Worm (Caenorhabditis elegans) whole organism, L1 larva: ENCODE data around the gene ttll-15.
A peak's percentile ranks its signal among the peaks of the same experiment; 100 is the strongest.

Experiments used
- C04F5.9 ChIP-seq: sonication (generic microtip); optimal IDR thresholded peaks from 2 replicates; lab custom pipeline; 2016; ENCODE audit warnings: missing genetic modification characterization, missing compliant biosample characterization
- C16A3.4 ChIP-seq: fragments of 150-350 bp; optimal IDR thresholded peaks from 2 replicates; lab custom pipeline; 2014; ENCODE audit warnings: missing biosample characterization, missing genetic modification characterization
- F16B12.6 ChIP-seq: fragments of 150-350 bp; optimal IDR thresholded peaks from 2 replicates; lab custom pipeline; 2014; ENCODE audit warnings: missing biosample characterization, missing genetic modification characterization
- blmp-1 ChIP-seq: fragments of 150-350 bp; optimal IDR thresholded peaks from 2 replicates; lab custom pipeline; 2014; ENCODE audit warnings: missing biosample characterization, missing genetic modification characterization
- ces-1 ChIP-seq: fragments of 150-350 bp; optimal IDR thresholded peaks from 2 replicates; lab custom pipeline; 2014; ENCODE audit warnings: missing biosample characterization, missing genetic modification reagents, missing genetic modification characterization
- dsc-1 ChIP-seq: sonication (generic microtip); optimal IDR thresholded peaks from 2 replicates; lab custom pipeline; 2016; ENCODE audit warnings: mild to moderate bottlenecking, missing genetic modification characterization, missing compliant biosample characterization
- efl-1 ChIP-seq, 4 experiments: fragments of 150-350 bp; optimal IDR thresholded peaks in 3 of 4; peaks in 1 of 4; 1 replicate in 1 of 4; 2 replicates in 3 of 4; lab custom pipeline; 2014; ENCODE audit warnings: missing biosample characterization in 2 of 4, missing genetic modification characterization in 2 of 4, missing genetic modification reagents in 2 of 4
- egl-13 ChIP-seq: sonication (generic microtip); optimal IDR thresholded peaks from 2 replicates; lab custom pipeline; 2016; ENCODE audit warnings: missing genotype, missing genetic modification reagents, missing genetic modification characterization, missing compliant biosample characterization
- elt-3 ChIP-seq, 6 experiments: fragments of 150-350 bp in 1 of 6; sonication (generic microtip); optimal IDR thresholded peaks; 2 replicates each; lab custom pipeline; 2017 to 2018; ENCODE audit warnings: missing biosample characterization in 6 of 6, missing genetic modification characterization in 6 of 6, inconsistent platforms in 1 of 6
- ets-5 ChIP-seq: fragments of 200-800 bp; sonication (Bioruptor generic); IDR thresholded peaks from 2 replicates; pipeline ENCODE4 v1.3.6; 2022; ENCODE audit warnings: missing genetic modification characterization, missing compliant biosample characterization
- fkh-10 ChIP-seq: sonication (generic microtip); optimal IDR thresholded peaks from 2 replicates; lab custom pipeline; 2017; ENCODE audit warnings: missing biosample characterization, missing genetic modification reagents, missing genetic modification characterization
- hlh-17 ChIP-seq: fragments of 200-800 bp; sonication (Bioruptor generic); optimal IDR thresholded peaks from 2 replicates; lab custom pipeline; 2018; ENCODE audit warnings: missing genetic modification characterization, mild to moderate bottlenecking, missing compliant biosample characterization, moderate library complexity, borderline replicate concordance
- hpl-2 ChIP-seq: fragments of 150-350 bp; optimal IDR thresholded peaks from 2 replicates; lab custom pipeline; 2014; ENCODE audit warnings: missing biosample characterization, missing genetic modification reagents, missing genetic modification characterization
- irx-1 ChIP-seq: sonication (generic microtip); optimal IDR thresholded peaks from 2 replicates; lab custom pipeline; 2016; ENCODE audit warnings: missing genetic modification characterization, missing compliant biosample characterization
- jun-1 ChIP-seq: fragments of 150-350 bp; optimal IDR thresholded peaks from 2 replicates; lab custom pipeline; 2014; ENCODE audit warnings: missing biosample characterization, missing genetic modification reagents, missing genetic modification characterization
- lin-13 ChIP-seq: fragments of 150-350 bp; optimal IDR thresholded peaks from 2 replicates; lab custom pipeline; 2014; ENCODE audit warnings: missing biosample characterization, missing genetic modification reagents, missing genetic modification characterization
- lin-14 ChIP-seq: fragments of 200-800 bp; sonication (Bioruptor generic); optimal IDR thresholded peaks from 2 replicates; lab custom pipeline; 2018; ENCODE audit warnings: mild to moderate bottlenecking, missing genetic modification characterization, moderate library complexity, missing compliant biosample characterization
- lin-15B ChIP-seq: fragments of 150-350 bp; sonication (generic microtip); optimal IDR thresholded peaks from 3 replicates; lab custom pipeline; 2014; ENCODE audit warnings: missing biosample characterization, missing genetic modification characterization
- lin-35 ChIP-seq, 2 experiments: fragments of 150-350 bp; optimal IDR thresholded peaks; 2 replicates each; lab custom pipeline; 2014; ENCODE audit warnings: missing biosample characterization in 2 of 2, missing genetic modification characterization in 2 of 2, missing genetic modification reagents in 2 of 2
- lin-39 ChIP-seq: fragments of 150-350 bp; optimal IDR thresholded peaks from 2 replicates; lab custom pipeline; 2014; ENCODE audit warnings: missing biosample characterization, missing genetic modification reagents, missing genetic modification characterization
- lir-3 ChIP-seq: sonication (generic microtip); optimal IDR thresholded peaks from 2 replicates; lab custom pipeline; 2016; ENCODE audit warnings: mild to moderate bottlenecking, missing genetic modification characterization, moderate library complexity, missing compliant biosample characterization; ENCODE audit not compliant: poor library complexity
- lsy-2 ChIP-seq, 2 experiments: fragments of 150-350 bp; optimal IDR thresholded peaks; 2 replicates each; lab custom pipeline; 2014; ENCODE audit warnings: missing biosample characterization in 2 of 2, missing genetic modification characterization in 2 of 2
- mdl-1 ChIP-seq, 2 experiments: fragments of 150-350 bp; optimal IDR thresholded peaks; 2 replicates each; lab custom pipeline; 2014 to 2017; ENCODE audit warnings: missing biosample characterization in 2 of 2, missing genetic modification characterization in 2 of 2, inconsistent platforms in 1 of 2
- mef-2 ChIP-seq: fragments of 150-350 bp; optimal IDR thresholded peaks from 2 replicates; lab custom pipeline; 2014; ENCODE audit warnings: missing biosample characterization, missing genetic modification characterization
- mep-1 ChIP-seq: fragments of 150-350 bp; optimal IDR thresholded peaks from 2 replicates; lab custom pipeline; 2014; ENCODE audit warnings: missing biosample characterization, missing genetic modification characterization
- nhr-237 ChIP-seq: fragments of 150-350 bp; optimal IDR thresholded peaks from 2 replicates; lab custom pipeline; 2014; ENCODE audit warnings: missing biosample characterization, missing genetic modification characterization
- nhr-28 ChIP-seq: fragments of 150-350 bp; optimal IDR thresholded peaks from 2 replicates; lab custom pipeline; 2014; ENCODE audit warnings: missing biosample characterization, missing genetic modification characterization
- nhr-47 ChIP-seq: sonication (generic microtip); optimal IDR thresholded peaks from 2 replicates; lab custom pipeline; 2016; ENCODE audit warnings: mild to moderate bottlenecking, missing genetic modification characterization, moderate library complexity, missing compliant biosample characterization
- nhr-71 ChIP-seq: sonication (generic microtip); optimal IDR thresholded peaks from 2 replicates; lab custom pipeline; 2016; ENCODE audit warnings: mild to moderate bottlenecking, missing genetic modification characterization, moderate library complexity, missing compliant biosample characterization
- nhr-76 ChIP-seq: sonication (generic microtip); optimal IDR thresholded peaks from 2 replicates; lab custom pipeline; 2017; ENCODE audit warnings: missing biosample characterization, missing genetic modification characterization
- nhr-77 ChIP-seq: fragments of 150-350 bp; optimal IDR thresholded peaks from 2 replicates; lab custom pipeline; 2014; ENCODE audit warnings: missing biosample characterization, missing genetic modification characterization
- nhr-85 ChIP-seq: sonication (generic microtip); peaks from one replicate; lab custom pipeline; 2016; ENCODE audit warnings: missing genetic modification characterization, inconsistent platforms, missing compliant biosample characterization
- nhr-90 ChIP-seq: sonication (generic microtip); optimal IDR thresholded peaks from 2 replicates; lab custom pipeline; 2016; ENCODE audit warnings: mild to moderate bottlenecking, missing genetic modification characterization, missing compliant biosample characterization; ENCODE audit not compliant: poor library complexity
- pqm-1 ChIP-seq: sonication (generic microtip); optimal IDR thresholded peaks from 3 replicates; lab custom pipeline; 2017; ENCODE audit warnings: missing biosample characterization, missing genetic modification characterization
- rnt-1 ChIP-seq: sonication (generic microtip); optimal IDR thresholded peaks from 2 replicates; lab custom pipeline; 2016; ENCODE audit warnings: mild to moderate bottlenecking, missing genetic modification characterization, moderate library complexity, missing compliant biosample characterization
- skn-1 ChIP-seq: fragments of 150-350 bp; optimal IDR thresholded peaks from 2 replicates; lab custom pipeline; 2014; ENCODE audit warnings: missing biosample characterization, missing genetic modification characterization
- tbx-2 ChIP-seq: sonication (generic microtip); optimal IDR thresholded peaks from 2 replicates; lab custom pipeline; 2016; ENCODE audit warnings: missing genetic modification characterization, missing compliant biosample characterization
- unc-130 ChIP-seq: fragments of 150-350 bp; optimal IDR thresholded peaks from 2 replicates; lab custom pipeline; 2017; ENCODE audit warnings: missing biosample characterization, missing genetic modification characterization, inconsistent platforms
- unc-86 ChIP-seq: sonication (generic microtip); optimal IDR thresholded peaks from 2 replicates; lab custom pipeline; 2016; ENCODE audit warnings: missing genetic modification characterization, missing compliant biosample characterization
- unc-98 ChIP-seq: fragments of 200-800 bp; sonication (Bioruptor generic); IDR thresholded peaks from 2 replicates; pipeline ENCODE4 v1.3.6; 2022; ENCODE audit warnings: missing genetic modification characterization, missing compliant biosample characterization
- xbp-1 ChIP-seq: sonication (generic microtip); optimal IDR thresholded peaks from 2 replicates; lab custom pipeline; 2016; ENCODE audit warnings: missing genetic modification characterization, missing compliant biosample characterization
- zag-1 ChIP-seq: fragments of 150-350 bp; optimal IDR thresholded peaks from 2 replicates; lab custom pipeline; 2014; ENCODE audit warnings: missing biosample characterization, missing genetic modification characterization
- zip-4 ChIP-seq: fragments of 200-800 bp; sonication (Bioruptor generic); optimal IDR thresholded peaks from 2 replicates; lab custom pipeline; 2018; ENCODE audit warnings: mild to moderate bottlenecking, missing genetic modification characterization, moderate library complexity, missing compliant biosample characterization

ttll-15 gene

ce11 chrV:10328080-10328479 lies 30.3 kb upstream of the ttll-15 start:
- TF ChIP-seq F16B12.6 (tag; lab: Kevin White, UChicago) (no peak), skn-1 (tag; lab: Kevin White, UChicago) (no peak), nhr-90 (tag; lab: Kevin White, UChicago) (no peak), nhr-76 (tag; lab: Kevin White, UChicago) (no peak), zag-1 (no peak), lin-14 (GFP tag; lab: Kevin White, UChicago) (peak; percentile 16), mef-2 (no peak), dsc-1 (tag; lab: Kevin White, UChicago) (no peak), unc-98 (GFP tag; lab: Robert Waterston, UW) (no peak), ets-5 (GFP tag; lab: Robert Waterston, UW) (no peak), C04F5.9 (no peak), fkh-10 (GFP tag; lab: Kevin White, UChicago) (no peak), rnt-1 (no peak), tbx-2 (peak; percentile 15), unc-130 (tag; lab: Kevin White, UChicago) (no peak)
- TF ChIP-seq, all 84 proteins: peak for 2

ce11 chrV:10332012-10332411 lies 26.3 kb upstream of the ttll-15 start, which contains the start of gene crm-1:
crm-1 (minus strand) TSS chrV:10332112.
- TF ChIP-seq jun-1 (tag; lab: Kevin White, UChicago) (no peak), egl-13 (tag; lab: Kevin White, UChicago) (no peak), nhr-237 (tag; lab: Kevin White, UChicago) (no peak), efl-1 (optimal IDR thresholded peaks at IDR 0.05; lab: Kevin White, UChicago) (no peak), efl-1 (GFP tag; optimal IDR thresholded peaks at IDR 0.05 in 1 of 2; lab: Kevin White, UChicago) (no peak), elt-3 (tag; optimal IDR thresholded peaks at IDR 0.05; lab: Kevin White, UChicago) (no peak), nhr-28 (tag; lab: Kevin White, UChicago) (no peak), zip-4 (GFP tag; lab: Kevin White, UChicago) (no peak), nhr-77 (tag; lab: Kevin White, UChicago) (peak; percentile 9), lin-14 (GFP tag; lab: Kevin White, UChicago) (peak; percentile 1), skn-1 (tag; lab: Kevin White, UChicago) (no peak), xbp-1 (no peak), irx-1 (tag; lab: Kevin White, UChicago) (no peak), tbx-2 (peak; percentile 15)

- no peak for TF ChIP-seq efl-1 (optimal IDR thresholded peaks at IDR 0.05; lab: Kevin White, UChicago)
- TF ChIP-seq efl-1 (GFP tag; optimal IDR thresholded peaks at IDR 0.05 in 1 of 2; lab: Kevin White, UChicago): peak in 1 of 2 experiments; percentile 8
- TF ChIP-seq blmp-1 (tag; lab: Kevin White, UChicago): peak; percentile 65
- TF ChIP-seq nhr-237 (tag; lab: Kevin White, UChicago): no peak
These were observed 24.5 kb upstream of the ttll-15 start for ce11 chrV:10333843-10334242.

ce11 chrV:10338305-10338992 lies 19.9 kb upstream of the ttll-15 start, which contains the start of gene arx-2:
arx-2 (minus strand) TSS chrV:10338355.
- TF ChIP-seq blmp-1 (tag; lab: Kevin White, UChicago) (peak; percentile 64), ets-5 (GFP tag; lab: Robert Waterston, UW) (no peak), unc-130 (tag; lab: Kevin White, UChicago) (peak; percentile 59), elt-3 (tag; optimal IDR thresholded peaks at IDR 0.05; lab: Kevin White, UChicago) (peak in 1 of 6 experiments; percentile 26), F16B12.6 (tag; lab: Kevin White, UChicago) (no peak), nhr-71 (tag; lab: Kevin White, UChicago) (peak; percentile 31), nhr-237 (tag; lab: Kevin White, UChicago) (no peak), C16A3.4 (tag; lab: Kevin White, UChicago) (peak; percentile 68), lir-3 (no peak), skn-1 (tag; lab: Kevin White, UChicago) (peak; percentile 61), lin-13 (GFP tag; lab: Kevin White, UChicago) (peak; percentile 6), lin-14 (GFP tag; lab: Kevin White, UChicago) (peak; percentile 53), pqm-1 (tag; lab: Kevin White, UChicago) (no peak), rnt-1 (peak; percentile 16), C04F5.9 (no peak), mdl-1 (tag; optimal IDR thresholded peaks at IDR 0.05; lab: Kevin White, UChicago) (no peak), nhr-47 (peak; percentile 12), nhr-85 (peak; percentile 16), ces-1 (no peak), lin-39 (tag; lab: Kevin White, UChicago) (no peak), lin-35 (GFP tag; optimal IDR thresholded peaks at IDR 0.05; lab: Kevin White, UChicago) (peak; percentile 32 to 39), nhr-90 (tag; lab: Kevin White, UChicago) (no peak), lin-15B (peak; percentile 54), hlh-17 (no peak), mep-1 (peak; percentile 58), unc-86 (tag; lab: Kevin White, UChicago) (no peak), hpl-2 (no peak), lsy-2 (tag; optimal IDR thresholded peaks at IDR 0.05; lab: Kevin White, UChicago) (peak; percentile 32 to 68)
